Fruit fly (Drosophila melanogaster) whole organism, pupa: ENCODE data around the gene Tim17b1.
A peak's percentile ranks its signal among the peaks of the same experiment; 100 is the strongest.

Source experiments
- CG12605 ChIP-seq: fragments of 200-800 bp; sonication (Bioruptor generic); IDR thresholded peaks from 2 replicates; pipeline ENCODE4 v1.3.6; 2022; ENCODE audit warnings: missing biosample characterization, missing genetic modification characterization
- CG13204 ChIP-seq: fragments of 200-800 bp; sonication (Bioruptor generic); optimal IDR thresholded peaks from 2 replicates; lab custom pipeline; 2018; ENCODE audit warnings: missing biosample characterization, mild to moderate bottlenecking, missing genetic modification characterization, moderate library complexity
- CG14655 ChIP-seq: fragments of 200-800 bp; sonication (Bioruptor generic); optimal IDR thresholded peaks from 3 replicates; lab custom pipeline; 2017; ENCODE audit warnings: mild to moderate bottlenecking, missing biosample characterization, missing genetic modification reagents, missing genetic modification characterization
- CG15710 ChIP-seq: fragments of 200-800 bp; sonication (Bioruptor generic); optimal IDR thresholded peaks from 2 replicates; lab custom pipeline; 2018; ENCODE audit warnings: missing biosample characterization, mild to moderate bottlenecking, missing genetic modification characterization, moderate library complexity
- CG32121 ChIP-seq: fragments of 200-800 bp; sonication (Bioruptor generic); IDR thresholded peaks from 2 replicates; pipeline ENCODE4 v1.3.6; 2022; ENCODE audit warnings: missing biosample characterization, missing genetic modification characterization
- CG34367 ChIP-seq: fragments of 200-800 bp; sonication (Bioruptor generic); optimal IDR thresholded peaks from 2 replicates; lab custom pipeline; 2018; ENCODE audit warnings: missing biosample characterization, mild to moderate bottlenecking, missing genetic modification characterization
- CG8301 ChIP-seq: fragments of 200-800 bp; sonication (Bioruptor generic); optimal IDR thresholded peaks from 2 replicates; lab custom pipeline; 2018; ENCODE audit warnings: missing biosample characterization, mild to moderate bottlenecking, missing genetic modification characterization
- CG9948 ChIP-seq: fragments of 200-800 bp; sonication (Bioruptor generic); optimal IDR thresholded peaks from 2 replicates; lab custom pipeline; 2018; ENCODE audit warnings: missing biosample characterization, mild to moderate bottlenecking, missing genetic modification characterization, moderate library complexity
- EcR ChIP-seq: fragments of 200-800 bp; sonication (Bioruptor generic); optimal IDR thresholded peaks from 3 replicates; lab custom pipeline; 2019; ENCODE audit warnings: missing biosample characterization, missing genetic modification characterization, mild to moderate bottlenecking, moderate library complexity, missing genetic modification reagents
- Ets98B ChIP-seq: fragments of 200-800 bp; sonication (Bioruptor generic); IDR thresholded peaks from 2 replicates; pipeline ENCODE4 v1.3.6; 2022; ENCODE audit warnings: missing biosample characterization, missing genetic modification characterization
- Pif1A ChIP-seq: fragments of 200-800 bp; sonication (Bioruptor generic); optimal IDR thresholded peaks from 3 replicates; lab custom pipeline; 2016; ENCODE audit warnings: missing biosample characterization, missing genetic modification characterization
- fd96Ca ChIP-seq: fragments of 200-800 bp; sonication (Bioruptor generic); IDR thresholded peaks from 3 replicates; pipeline ENCODE4 v1.3.6; 2022; ENCODE audit warnings: missing biosample characterization, missing genetic modification characterization
- gl ChIP-seq: fragments of 200-800 bp; sonication (Bioruptor generic); optimal IDR thresholded peaks from 2 replicates; lab custom pipeline; 2018; ENCODE audit warnings: missing biosample characterization, mild to moderate bottlenecking, missing genetic modification characterization
- rn ChIP-seq: fragments of 200-800 bp; sonication (Bioruptor generic); IDR thresholded peaks from 2 replicates; pipeline ENCODE4 v1.3.6; 2022; ENCODE audit warnings: missing biosample characterization, missing genetic modification characterization

DNA sequence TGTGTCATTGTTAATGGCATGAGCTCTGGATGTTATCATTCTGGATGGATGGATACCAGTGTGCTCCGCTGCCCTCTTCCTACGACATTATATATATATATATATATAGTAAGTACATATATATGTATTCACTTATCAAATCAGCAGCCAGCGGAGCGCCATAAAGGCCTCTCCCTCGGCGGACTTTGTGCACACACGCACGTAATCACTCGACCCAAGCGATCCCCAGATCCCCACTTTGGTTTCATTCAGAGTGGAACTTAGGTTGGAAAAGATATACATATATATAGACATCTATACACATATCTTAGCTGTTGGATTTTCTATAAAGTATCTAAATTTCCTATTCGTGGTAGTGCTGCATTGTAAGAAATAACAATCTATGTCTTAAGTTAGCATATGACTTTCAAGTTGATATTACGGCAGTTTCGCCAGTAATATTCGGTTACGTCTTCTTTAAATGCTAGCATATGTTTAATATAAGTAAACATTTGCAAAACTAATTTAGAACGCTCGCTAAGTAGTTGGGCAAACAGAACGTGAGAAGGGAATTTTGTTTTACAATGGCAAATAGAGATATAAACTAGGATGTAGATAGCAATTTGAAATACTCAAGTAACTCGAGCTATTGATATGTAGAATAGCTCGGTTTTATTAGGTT, 8.3 kb downstream of the Tim17b1 start:
- TF ChIP-seq CG8301 (tag; lab: Kevin White, UChicago), result no peak
- peak; percentile 23 for TF ChIP-seq gl (tag; lab: Kevin White, UChicago)
- no peak for TF ChIP-seq CG34367 (tag; lab: Kevin White, UChicago)
- TF ChIP-seq CG14655, result no peak
- no peak for TF ChIP-seq fd96Ca (GFP tag; lab: Robert Waterston, UW)
- TF ChIP-seq rn (GFP tag; lab: Robert Waterston, UW), result no peak
- no peak for TF ChIP-seq CG32121 (GFP tag; lab: Robert Waterston, UW)
- TF ChIP-seq CG15710, result no peak
- TF ChIP-seq CG13204 (GFP tag; lab: Kevin White, UChicago), result no peak
- TF ChIP-seq Pif1A (GFP tag; lab: Kevin White, UChicago), result no peak
- TF ChIP-seq CG9948 (tag; lab: Kevin White, UChicago), result no peak
- no peak for TF ChIP-seq CG12605 (GFP tag; lab: Robert Waterston, UW)
- TF ChIP-seq Ets98B, result no peak
- TF ChIP-seq EcR, result no peak
